Fruit fly (Drosophila melanogaster) whole organism, wandering third instar larva: Measurements from ENCODE around the gene CG5986.

Source experiments
- Abd-B ChIP-seq: fragments of >200 bp; optimal IDR thresholded peaks from 2 replicates; lab custom pipeline; 2017; ENCODE audit warnings: missing biosample characterization, missing genetic modification characterization
- CG32264 ChIP-seq: fragments of 200-800 bp; sonication (Bioruptor generic); optimal IDR thresholded peaks from 2 replicates; lab custom pipeline; 2016; ENCODE audit warnings: missing biosample characterization, missing genetic modification characterization
- CG9705 ChIP-seq: fragments of 200-800 bp; sonication (Bioruptor generic); optimal IDR thresholded peaks from 2 replicates; lab custom pipeline; 2018; ENCODE audit warnings: missing biosample characterization, mild to moderate bottlenecking, missing genetic modification characterization
- CrebA ChIP-seq: fragments of 200-800 bp; sonication (Bioruptor generic); optimal IDR thresholded peaks from 2 replicates; lab custom pipeline; 2016; ENCODE audit warnings: missing biosample characterization, mild to moderate bottlenecking, missing genetic modification characterization, borderline replicate concordance
- Dfd ChIP-seq: fragments of >200 bp; optimal IDR thresholded peaks from 2 replicates; lab custom pipeline; 2017; ENCODE audit warnings: missing biosample characterization, missing genetic modification characterization
- Dif ChIP-seq: fragments of 200-275, 200-300 bp; sonication (Bioruptor generic); optimal IDR thresholded peaks from 2 replicates; lab custom pipeline; 2018; ENCODE audit warnings: missing biosample characterization, missing genetic modification characterization; ENCODE audit not compliant: partially characterized antibody
- HLH106 ChIP-seq: fragments of 200-800 bp; optimal IDR thresholded peaks from 3 replicates; lab custom pipeline; 2019; ENCODE audit warnings: missing biosample characterization, mild to moderate bottlenecking, missing genetic modification characterization, moderate library complexity
- Hr78 ChIP-seq: fragments of >200 bp; optimal IDR thresholded peaks from 2 replicates; lab custom pipeline; 2017; ENCODE audit warnings: missing biosample characterization, missing genetic modification characterization
- Hr83 ChIP-seq: fragments of 200-300 bp; sonication (Bioruptor generic); optimal IDR thresholded peaks from 2 replicates; lab custom pipeline; 2016; ENCODE audit warnings: missing biosample characterization, mild to moderate bottlenecking, missing genetic modification characterization, moderate library complexity; ENCODE audit not compliant: poor library complexity, severe bottlenecking
- Jra ChIP-seq: sonication (Bioruptor generic); optimal IDR thresholded peaks from 2 replicates; lab custom pipeline; 2016; ENCODE audit warnings: missing biosample characterization, missing genetic modification characterization
- Myc ChIP-seq: fragments of >200 bp; optimal IDR thresholded peaks from 2 replicates; lab custom pipeline; 2017
- N ChIP-seq: fragments of >200 bp; optimal IDR thresholded peaks from 2 replicates; lab custom pipeline; 2018; ENCODE audit warnings: missing biosample characterization, missing external identifiers, missing genetic modification characterization
- Rel ChIP-seq, 2 experiments: fragments of 200-800 bp; sonication (Bioruptor generic) in 1 of 2; optimal IDR thresholded peaks; 2 replicates in 1 of 2; 3 replicates in 1 of 2; lab custom pipeline; 2016 to 2019; ENCODE audit warnings: mild to moderate bottlenecking in 2 of 2, missing biosample characterization in 2 of 2, missing genetic modification characterization in 2 of 2, moderate library complexity in 1 of 2
- Sp1 ChIP-seq: fragments of 200-800 bp; sonication (Bioruptor generic); optimal IDR thresholded peaks from 3 replicates; lab custom pipeline; 2019; ENCODE audit warnings: missing biosample characterization, mild to moderate bottlenecking, missing genetic modification characterization, moderate library complexity
- Vsx2 ChIP-seq: fragments of 200-300, 225-300 bp; sonication (Bioruptor generic); optimal IDR thresholded peaks from 2 replicates; lab custom pipeline; 2018; ENCODE audit warnings: missing biosample characterization, missing genetic modification characterization; ENCODE audit not compliant: partially characterized antibody
- brk ChIP-seq: fragments of 200-800 bp; sonication (Bioruptor generic); optimal IDR thresholded peaks from 2 replicates; lab custom pipeline; 2016; ENCODE audit warnings: missing biosample characterization, mild to moderate bottlenecking, missing genetic modification characterization
- dl ChIP-seq, 2 experiments: fragments of 175-275, 200-275 bp in 1 of 2; fragments of 200-275 bp in 1 of 2; sonication (Bioruptor generic); optimal IDR thresholded peaks; lab custom pipeline; 2018; ENCODE audit warnings: mild to moderate bottlenecking in 2 of 2, missing biosample characterization in 2 of 2, missing genetic modification characterization in 2 of 2, moderate library complexity in 2 of 2; ENCODE audit not compliant: partially characterized antibody in 2 of 2, insufficient read depth in 1 of 2
- dmrt93B ChIP-seq: fragments of 200-800 bp; sonication (Bioruptor generic); optimal IDR thresholded peaks from 2 replicates; lab custom pipeline; 2018; ENCODE audit warnings: missing biosample characterization, mild to moderate bottlenecking, missing genetic modification characterization
- dsf ChIP-seq: sonication (Bioruptor generic); optimal IDR thresholded peaks from 2 replicates; lab custom pipeline; 2016; ENCODE audit warnings: missing biosample characterization, missing genetic modification characterization, borderline replicate concordance
- ey ChIP-seq: fragments of 200-800 bp; sonication (Bioruptor generic); optimal IDR thresholded peaks from 2 replicates; lab custom pipeline; 2016; ENCODE audit warnings: missing biosample characterization, missing genetic modification characterization
- foxo ChIP-seq, 2 experiments: fragments of 200-800 bp; sonication (Bioruptor generic); optimal IDR thresholded peaks; 2 replicates in 1 of 2; 3 replicates in 1 of 2; lab custom pipeline; 2016 to 2017; ENCODE audit warnings: missing biosample characterization in 2 of 2, missing genetic modification characterization in 2 of 2
- fru ChIP-seq: fragments of 200-800 bp; sonication (Bioruptor generic); optimal IDR thresholded peaks from 3 replicates; lab custom pipeline; 2016; ENCODE audit warnings: missing biosample characterization, mild to moderate bottlenecking, missing genetic modification characterization
- h ChIP-seq: fragments of 200-800 bp; sonication (Bioruptor generic); optimal IDR thresholded peaks from 3 replicates; lab custom pipeline; 2016; ENCODE audit warnings: missing biosample characterization, mild to moderate bottlenecking, missing genetic modification characterization
- jim ChIP-seq: fragments of 175-275, 200-325 bp; sonication (Bioruptor generic); optimal IDR thresholded peaks from 2 replicates; lab custom pipeline; 2016; ENCODE audit warnings: missing biosample characterization, mild to moderate bottlenecking, missing genetic modification characterization
- lola ChIP-seq: fragments of >200 bp; optimal IDR thresholded peaks from 2 replicates; lab custom pipeline; 2017; ENCODE audit warnings: missing biosample characterization, missing genetic modification characterization
- usp ChIP-seq: fragments of >200 bp; optimal IDR thresholded peaks from 2 replicates; lab custom pipeline; 2017; ENCODE audit warnings: missing biosample characterization, missing genetic modification characterization
- woc ChIP-seq: sonication (Bioruptor generic); optimal IDR thresholded peaks from 2 replicates; lab custom pipeline; 2016; ENCODE audit warnings: missing biosample characterization, mild to moderate bottlenecking, missing genetic modification characterization

CG5986 gene

DNA sequence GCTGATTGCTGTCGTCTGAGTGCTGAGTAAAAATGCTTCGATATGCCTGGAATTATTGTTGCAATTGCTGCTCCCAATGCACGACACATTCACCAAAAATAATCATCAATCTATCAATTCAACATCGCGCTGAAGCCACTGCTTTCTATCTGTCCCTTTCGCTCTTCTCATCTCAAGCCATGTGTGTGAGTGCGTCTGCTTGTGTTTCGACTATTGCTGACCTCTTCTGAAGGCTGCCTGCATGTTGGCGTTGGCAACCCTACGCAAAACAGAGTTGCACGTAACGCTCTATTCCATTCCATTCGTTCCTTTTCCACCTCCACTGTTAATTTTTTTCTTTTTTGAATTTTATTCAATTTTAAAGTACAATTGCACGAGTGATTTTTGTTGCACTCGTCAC lies 18.1 kb downstream of the CG5986 start:
- TF ChIP-seq Sp1 (GFP tag; lab: Kevin White, UChicago): no peak
- TF ChIP-seq Dif (GFP tag; lab: Kevin White, UChicago): no peak
- TF ChIP-seq dmrt93B (GFP tag; lab: Kevin White, UChicago): no peak
- no peak for TF ChIP-seq foxo (GFP tag; optimal IDR thresholded peaks at IDR 0.05; lab: Kevin White, UChicago)
- no peak for TF ChIP-seq HLH106
- TF ChIP-seq brk (GFP tag; lab: Kevin White, UChicago): no peak
- TF ChIP-seq dsf (GFP tag; lab: Kevin White, UChicago): no peak
- no peak for TF ChIP-seq Rel (GFP tag; optimal IDR thresholded peaks at IDR 0.05; lab: Kevin White, UChicago)
- TF ChIP-seq Rel (tag; optimal IDR thresholded peaks at IDR 0.05; lab: Kevin White, UChicago): no peak
- TF ChIP-seq lola: no peak
- TF ChIP-seq woc (GFP tag; lab: Kevin White, UChicago): no peak
- no peak for TF ChIP-seq jim (GFP tag; lab: Kevin White, UChicago)
- no peak for TF ChIP-seq Jra (GFP tag; lab: Kevin White, UChicago)
- no peak for TF ChIP-seq usp (GFP tag; lab: Kevin White, UChicago)
- TF ChIP-seq fru (GFP tag; lab: Kevin White, UChicago): no peak
- no peak for TF ChIP-seq Vsx2 (GFP tag; lab: Kevin White, UChicago)
- TF ChIP-seq CrebA (GFP tag; lab: Kevin White, UChicago): no peak

dm6 chr3R:24068830-24069229 lies 21.2 kb downstream of the CG5986 start:
- no peak for TF ChIP-seq jim (GFP tag; lab: Kevin White, UChicago)
- no peak for TF ChIP-seq CG9705 (GFP tag; lab: Kevin White, UChicago)

DNA sequence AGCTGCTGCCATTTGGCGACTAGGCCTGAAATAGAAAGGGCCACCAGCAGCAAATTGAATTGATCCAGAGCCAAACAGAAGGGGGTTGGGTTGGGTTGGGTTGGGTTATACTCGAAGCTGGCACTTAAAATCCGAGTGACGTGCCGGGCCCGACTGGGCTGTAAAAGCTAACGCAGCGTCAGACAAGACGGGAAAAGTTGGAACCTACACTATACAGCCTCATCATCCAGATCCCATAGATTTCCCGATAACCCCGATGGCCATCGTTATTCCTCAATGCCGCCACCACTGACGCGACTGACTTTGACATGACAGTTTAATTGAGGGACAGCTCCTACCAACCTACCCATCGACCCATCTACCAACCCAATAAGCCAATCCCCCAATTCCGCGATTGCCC lies 22.4 kb downstream of the CG5986 start:
- TF ChIP-seq Rel (GFP tag; optimal IDR thresholded peaks at IDR 0.05; lab: Kevin White, UChicago) (no peak), Rel (tag; optimal IDR thresholded peaks at IDR 0.05; lab: Kevin White, UChicago) (no peak), Jra (GFP tag; lab: Kevin White, UChicago) (no peak), Hr83 (no peak), Sp1 (GFP tag; lab: Kevin White, UChicago) (no peak), Myc (lab: Kevin White, UChicago) (no peak), usp (GFP tag; lab: Kevin White, UChicago) (no peak), Hr78 (GFP tag; lab: Kevin White, UChicago) (no peak), woc (GFP tag; lab: Kevin White, UChicago) (no peak), brk (GFP tag; lab: Kevin White, UChicago) (no peak), dmrt93B (GFP tag; lab: Kevin White, UChicago) (no peak), jim (GFP tag; lab: Kevin White, UChicago) (no peak), ey (GFP tag; lab: Kevin White, UChicago) (no peak), fru (GFP tag; lab: Kevin White, UChicago) (no peak), CG9705 (GFP tag; lab: Kevin White, UChicago) (no peak), Dfd (GFP tag; lab: Kevin White, UChicago) (no peak), h (GFP tag; lab: Kevin White, UChicago) (no peak), CG32264 (no peak)

DNA sequence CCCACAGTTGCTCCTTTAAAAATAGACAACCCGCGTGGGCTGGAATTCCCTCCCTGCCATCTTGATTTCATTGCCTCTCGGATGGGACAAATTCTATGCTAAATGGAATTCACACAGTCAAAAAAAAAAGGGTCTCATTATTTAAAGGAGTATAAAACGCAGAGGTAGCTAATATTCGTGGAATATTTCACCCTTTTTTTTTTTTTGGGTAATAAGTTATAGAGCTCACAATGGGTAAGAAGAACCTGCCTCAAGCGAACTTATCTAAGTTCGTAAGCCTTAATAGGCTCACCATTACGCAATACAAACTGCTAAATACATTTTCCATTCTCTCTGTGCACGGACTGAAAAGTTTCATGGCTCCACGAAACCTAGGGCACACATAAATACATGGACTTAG lies 26.1 kb downstream of the CG5986 start:
- TF ChIP-seq ey (GFP tag; lab: Kevin White, UChicago) (no peak), lola (no peak), CG9705 (GFP tag; lab: Kevin White, UChicago) (no peak), Dif (GFP tag; lab: Kevin White, UChicago) (no peak), CrebA (GFP tag; lab: Kevin White, UChicago) (no peak), Rel (GFP tag; optimal IDR thresholded peaks at IDR 0.05; lab: Kevin White, UChicago) (no peak), Rel (tag; optimal IDR thresholded peaks at IDR 0.05; lab: Kevin White, UChicago) (no peak), N (no peak), Jra (GFP tag; lab: Kevin White, UChicago) (no peak), Sp1 (GFP tag; lab: Kevin White, UChicago) (no peak), Vsx2 (GFP tag; lab: Kevin White, UChicago) (no peak), Hr78 (GFP tag; lab: Kevin White, UChicago) (no peak), woc (GFP tag; lab: Kevin White, UChicago) (no peak), Abd-B (no peak)
- TF ChIP-seq, all 38 proteins: peak for 0

- TF ChIP-seq usp (GFP tag; lab: Kevin White, UChicago): no peak
- no peak for TF ChIP-seq dl (GFP tag; optimal IDR thresholded peaks at IDR 0.05; lab: Kevin White, UChicago; ENCODE audit: insufficient read depth in 1 of 2, partially characterized antibody in 2 of 2)
Observed at dm6 chr3R:24079110-24079509, 31.5 kb downstream of the CG5986 start.
